Worm (Caenorhabditis elegans): ENCODE data around the gene idpb-1.

ce11 chrII:5101701-5102100 lies at the start of gene idpb-1, which contains the start of gene idpb-3:
- no peak for TF ChIP-seq nhr-11 (tag; optimal IDR thresholded peaks at IDR 0.05)
- no peak for TF ChIP-seq odd-2 (tag; optimal IDR thresholded peaks at IDR 0.05)
- TF ChIP-seq pax-1 (tag; optimal IDR thresholded peaks at IDR 0.05), result no peak
